Fruit fly (Drosophila melanogaster): ENCODE results near the gene RanBP3.
A peak's percentile ranks its signal among the peaks of the same experiment; 100 is the strongest.

DNA sequence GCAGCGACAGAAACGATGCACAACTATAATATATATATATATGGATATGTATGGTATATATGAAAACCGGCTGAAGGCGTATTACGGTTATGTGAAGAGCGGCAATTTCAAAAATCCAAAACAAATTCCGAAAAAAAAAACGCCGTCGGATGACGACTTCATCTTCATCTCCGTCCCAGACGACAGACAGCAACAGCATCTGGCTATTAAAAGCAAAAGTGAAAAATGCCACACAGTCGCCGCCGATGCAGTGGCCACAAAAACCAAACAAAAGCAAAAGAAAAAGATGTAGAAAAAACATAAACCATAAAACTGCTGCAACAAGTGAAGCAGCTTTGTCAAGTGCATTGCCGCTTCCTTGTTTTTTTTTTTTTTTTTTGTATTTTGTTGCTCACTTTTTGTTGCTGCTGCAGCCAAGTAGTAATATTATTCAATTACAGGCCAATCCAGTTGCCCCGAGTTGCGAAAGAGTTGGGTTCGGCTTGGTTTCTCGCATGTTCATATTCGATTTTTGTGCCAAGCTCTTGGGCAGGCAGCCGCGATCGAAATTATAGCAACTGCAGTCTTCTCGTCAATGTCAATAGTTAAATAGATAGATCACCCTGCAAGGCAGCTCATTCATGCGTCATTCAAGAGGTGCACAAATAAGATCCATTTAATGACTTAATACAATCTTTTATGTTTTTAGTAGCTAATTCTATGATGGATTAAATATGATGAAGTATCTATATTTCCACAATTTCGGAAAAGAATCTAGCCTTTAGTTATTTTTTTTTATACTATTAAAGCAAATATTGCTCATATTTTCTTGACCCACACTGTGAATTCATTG is 17.8 kb downstream of the RanBP3 start:
- TF ChIP-seq CG4404 (GFP tag; IDR thresholded peaks at IDR 0.05): no peak
- no peak for TF ChIP-seq tin (GFP tag; optimal IDR thresholded peaks at IDR 0.05)
- no peak for TF ChIP-seq CG10274 (GFP tag; optimal IDR thresholded peaks at IDR 0.05)
- no peak for TF ChIP-seq CG15479 (GFP tag; optimal IDR thresholded peaks at IDR 0.05)
- TF ChIP-seq gce (GFP tag; IDR thresholded peaks at IDR 0.05): no peak
- peak; percentile 39; the same call in 1 of the 3 replicates for TF ChIP-seq zfh1 (GFP tag; IDR thresholded peaks at IDR 0.05)
- TF ChIP-seq hth (optimal IDR thresholded peaks at IDR 0.05): no peak
- no peak for TF ChIP-seq sug (tag; optimal IDR thresholded peaks at IDR 0.05)
- TF ChIP-seq CG5953 (GFP tag; IDR thresholded peaks at IDR 0.05): 0 out of 2 replicates have a peak, but pooled peaks have one; percentile 35
- TF ChIP-seq CG11723 (GFP tag; optimal IDR thresholded peaks at IDR 0.05): no peak
- no peak for TF ChIP-seq fd96Cb (tag; optimal IDR thresholded peaks at IDR 0.05)
- no peak for TF ChIP-seq CG4820 (GFP tag; optimal IDR thresholded peaks at IDR 0.05)
- TF ChIP-seq Atf3 (GFP tag; optimal IDR thresholded peaks at IDR 0.05): no peak
